Worm (Caenorhabditis elegans) whole organism, L4/young adult: ENCODE data around the gene W03F9.11.

Experiments used
- W03F9.2 ChIP-seq: fragments of 150-350 bp; optimal IDR thresholded peaks from 2 replicates; lab custom pipeline; 2014; ENCODE audit warnings: missing biosample characterization, missing genetic modification characterization
- dao-5 ChIP-seq: sonication (generic microtip); optimal IDR thresholded peaks from 2 replicates; lab custom pipeline; 2016; ENCODE audit warnings: missing genotype, missing genetic modification characterization, moderate library complexity, missing compliant biosample characterization

- no peak for TF ChIP-seq W03F9.2 (tag; lab: Kevin White, UChicago)
- no peak for TF ChIP-seq dao-5 (tag; lab: Kevin White, UChicago)
These were observed 25.5 kb upstream of the W03F9.11 start, which contains the start of gene Y108G3AL.2 for ce11 chrV:166687-167086.
